Worm (Caenorhabditis elegans) whole organism, dauer: ENCODE data around the gene rpl-42.

Source experiments
- unc-62 ChIP-seq: sonication (generic microtip); optimal IDR thresholded peaks from 2 replicates; lab custom pipeline; 2017; ENCODE audit warnings: missing biosample characterization, missing genetic modification reagents, missing genetic modification characterization

Gene rpl-42

ce11 chrII:11092413-11092812 is at the start of gene rpl-42:
TSS of gene rpl-42 (plus strand) at chrII:11092713.
- no peak for TF ChIP-seq unc-62 (GFP tag; lab: Kevin White, UChicago)

DNA sequence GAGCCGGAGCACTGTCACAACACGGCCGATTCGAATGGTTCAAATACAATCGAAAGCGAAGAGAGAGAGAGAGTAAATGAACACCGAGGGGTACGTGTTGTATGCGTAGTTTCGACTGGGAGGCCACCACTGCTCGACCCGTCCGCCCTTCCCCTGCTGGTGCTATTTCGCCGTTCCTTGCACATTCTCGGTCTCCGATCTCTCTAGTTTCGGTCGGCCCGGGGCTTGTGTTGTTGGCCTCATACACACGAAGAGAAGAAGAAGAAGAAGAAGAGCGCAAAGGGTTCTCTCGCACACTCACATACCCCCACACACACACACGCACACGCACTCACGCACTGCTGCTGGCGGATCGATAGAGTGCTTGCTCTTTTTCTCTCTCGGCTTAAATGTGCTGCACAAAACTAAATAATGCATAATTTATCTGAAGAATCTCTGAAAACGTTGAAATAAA is 49.6 kb upstream of the rpl-42 start:
- TF ChIP-seq unc-62 (GFP tag; lab: Kevin White, UChicago) = no peak

- TF ChIP-seq unc-62 (GFP tag; lab: Kevin White, UChicago) = no peak
Measured at ce11 chrII:11043546-11044192, 48.8 kb upstream of the rpl-42 start.

ce11 chrII:11044193-11044568 is 48.3 kb upstream of the rpl-42 start:
- no peak for TF ChIP-seq unc-62 (GFP tag; lab: Kevin White, UChicago)

ce11 chrII:11045872-11046271 is 46.6 kb upstream of the rpl-42 start, which contains the start of gene col-83:
TSS of gene col-83 (minus strand) at chrII:11045972.
- no peak for TF ChIP-seq unc-62 (GFP tag; lab: Kevin White, UChicago)

- no peak for TF ChIP-seq unc-62 (GFP tag; lab: Kevin White, UChicago)
Measured at ce11 chrII:11048930-11049329, 43.6 kb upstream of the rpl-42 start, which contains the start of gene F33A8.4. TSS of gene F33A8.4 (minus strand) at chrII:11049030.

- TF ChIP-seq unc-62 (GFP tag; lab: Kevin White, UChicago) = no peak
Measured at ce11 chrII:11049876-11050275, 42.6 kb upstream of the rpl-42 start, which contains the start of the genes sdhd-1 and ilkp-1. TSS of gene sdhd-1 (minus strand) at chrII:11049913. TSS of gene ilkp-1 (plus strand) at chrII:11050255.

ce11 chrII:11050678-11051077 is 41.8 kb upstream of the rpl-42 start:
- TF ChIP-seq unc-62 (GFP tag; lab: Kevin White, UChicago) = no peak

- TF ChIP-seq unc-62 (GFP tag; lab: Kevin White, UChicago) = no peak
Measured at ce11 chrII:11052526-11052925, 40.0 kb upstream of the rpl-42 start.

- no peak for TF ChIP-seq unc-62 (GFP tag; lab: Kevin White, UChicago)
Measured at ce11 chrII:11055223-11055622, 37.3 kb upstream of the rpl-42 start, which contains the start of gene F45E10.2. TSS of gene F45E10.2 (minus strand) at chrII:11055323.

ce11 chrII:11057256-11057655 is 35.3 kb upstream of the rpl-42 start:
- no peak for TF ChIP-seq unc-62 (GFP tag; lab: Kevin White, UChicago)

DNA sequence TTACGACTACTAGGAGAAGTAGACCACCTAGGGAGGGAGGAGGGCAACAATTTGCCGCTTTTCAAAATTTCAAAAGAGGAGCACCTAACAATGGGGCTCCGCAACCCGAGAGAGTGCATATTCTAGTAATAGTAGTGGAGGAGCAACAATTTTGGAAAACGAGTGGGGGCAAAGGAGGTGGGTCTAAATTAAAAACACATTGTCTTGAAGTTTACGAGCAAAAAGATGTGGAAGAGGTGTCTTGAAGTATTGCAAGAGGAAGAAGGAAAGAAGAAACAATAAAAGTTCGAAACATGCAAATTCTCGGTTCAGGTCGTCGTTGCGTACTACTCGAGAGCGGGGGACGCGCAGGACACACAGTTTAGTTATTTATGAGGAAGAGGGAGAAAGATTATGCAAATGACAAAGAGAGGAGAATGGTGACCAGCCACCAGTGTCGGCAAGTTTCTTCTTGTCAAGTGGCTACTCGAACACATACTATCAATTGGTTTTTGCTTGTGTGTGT is 28.3 kb upstream of the rpl-42 start:
- TF ChIP-seq unc-62 (GFP tag; lab: Kevin White, UChicago) = no peak

DNA sequence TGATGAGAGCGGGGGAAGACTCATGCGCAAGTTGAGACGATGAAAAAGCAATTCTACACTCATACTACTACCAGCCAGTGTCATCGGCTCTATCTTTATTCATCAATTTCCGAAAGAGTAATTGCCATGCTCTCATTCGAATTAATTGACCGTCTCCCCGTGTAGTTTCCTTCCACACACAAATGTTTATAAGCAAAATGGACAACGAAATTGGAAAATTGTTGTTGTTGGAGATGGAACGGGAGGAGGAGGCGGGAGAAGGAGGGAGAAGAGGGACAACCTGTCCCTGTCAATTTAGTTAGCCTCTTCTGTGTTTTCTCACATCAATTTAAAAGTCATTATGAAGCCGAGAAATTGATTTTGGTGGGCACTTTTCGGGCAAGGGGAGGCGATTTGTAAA is 19.9 kb upstream of the rpl-42 start:
- no peak for TF ChIP-seq unc-62 (GFP tag; lab: Kevin White, UChicago)

DNA sequence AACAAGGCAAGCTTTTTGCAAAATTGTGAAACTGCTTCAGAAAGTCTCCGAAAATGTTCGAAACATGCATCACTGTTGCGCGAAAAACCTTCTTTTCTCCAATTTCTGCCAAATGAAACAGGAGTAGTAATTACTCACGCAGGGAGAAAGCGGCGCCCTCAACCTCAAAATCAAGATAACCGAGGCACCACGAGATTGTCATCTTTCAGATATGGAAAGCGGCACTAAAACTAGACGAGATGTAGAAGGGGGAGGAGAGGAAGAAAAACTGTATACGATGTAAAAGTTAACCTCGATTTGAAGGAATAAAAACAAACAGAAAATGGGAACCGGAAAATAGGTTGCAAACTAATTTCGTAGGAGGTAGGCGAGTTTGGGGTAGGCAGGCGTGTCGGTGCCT is 16.0 kb upstream of the rpl-42 start:
- TF ChIP-seq unc-62 (GFP tag; lab: Kevin White, UChicago) = no peak

- no peak for TF ChIP-seq unc-62 (GFP tag; lab: Kevin White, UChicago)
Measured at ce11 chrII:11086770-11087169, 5.7 kb upstream of the rpl-42 start.

ce11 chrII:11088137-11088536 is 4.4 kb upstream of the rpl-42 start:
- no peak for TF ChIP-seq unc-62 (GFP tag; lab: Kevin White, UChicago)

DNA sequence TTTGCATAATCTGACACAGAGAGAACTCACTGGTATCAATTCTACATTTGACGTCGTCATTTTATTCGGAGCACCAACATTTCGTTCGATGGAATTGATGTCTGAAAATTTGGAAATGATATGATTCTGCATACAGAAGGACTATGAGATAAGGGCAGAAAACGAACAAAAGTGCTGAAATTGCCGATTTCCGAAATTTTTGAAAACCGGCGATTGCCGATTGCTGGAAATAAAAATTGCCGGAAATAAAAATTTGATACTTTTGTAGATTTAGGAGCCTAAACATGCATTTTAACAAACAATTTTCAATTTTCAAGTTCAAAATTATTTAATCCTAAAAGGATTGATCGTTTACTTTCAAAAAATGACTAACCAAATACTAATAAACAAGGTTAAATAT is 3.2 kb upstream of the rpl-42 start, which contains the start of gene unc-53:
unc-53 (minus strand) TSS at position 101 of the 400 bp plus-strand sequence.
- TF ChIP-seq unc-62 (GFP tag; lab: Kevin White, UChicago) = no peak
